Worm (Caenorhabditis elegans) whole organism, L2 larva: ENCODE results near the gene acer-1.

ENCODE experiments used
- F13H6.1 ChIP-seq: sonication (generic microtip); optimal IDR thresholded peaks from 2 replicates; lab custom pipeline; 2016; ENCODE audit warnings: missing genetic modification characterization, missing compliant biosample characterization
- aly-2 ChIP-seq: fragments of 150-350 bp; optimal IDR thresholded peaks from 2 replicates; lab custom pipeline; 2014; ENCODE audit warnings: missing biosample characterization, missing genetic modification characterization
- ama-1 ChIP-seq: fragments of 150-350 bp; optimal IDR thresholded peaks from 2 replicates; lab custom pipeline; 2018; ENCODE audit warnings: inconsistent platforms
- ceh-16 ChIP-seq: fragments of 150-350 bp; optimal IDR thresholded peaks from 2 replicates; lab custom pipeline; 2014; ENCODE audit warnings: missing biosample characterization, missing genetic modification characterization
- dmd-4 ChIP-seq: sonication (generic microtip); optimal IDR thresholded peaks from 2 replicates; lab custom pipeline; 2017; ENCODE audit warnings: missing biosample characterization, missing genetic modification characterization
- egl-27 ChIP-seq: sonication (generic microtip); optimal IDR thresholded peaks from 3 replicates; lab custom pipeline; 2017; ENCODE audit warnings: missing biosample characterization, missing genetic modification reagents, missing genetic modification characterization
- elt-3 ChIP-seq: sonication (generic microtip); optimal IDR thresholded peaks from 2 replicates; lab custom pipeline; 2017; ENCODE audit warnings: missing biosample characterization, missing genetic modification characterization
- lin-39 ChIP-seq: fragments of 150-350 bp; optimal IDR thresholded peaks from 2 replicates; lab custom pipeline; 2014; ENCODE audit warnings: missing biosample characterization, missing genetic modification reagents, missing genetic modification characterization
- mab-5 ChIP-seq: fragments of 150-350 bp; optimal IDR thresholded peaks from 2 replicates; lab custom pipeline; 2014; ENCODE audit warnings: missing biosample characterization, missing genetic modification characterization
- mdl-1 ChIP-seq, 2 experiments: fragments of 150-350 bp in 1 of 2; sonication (generic microtip) in 1 of 2; optimal IDR thresholded peaks; 2 replicates each; lab custom pipeline; 2017; ENCODE audit warnings: missing biosample characterization in 2 of 2, missing genetic modification characterization in 2 of 2
- snpc-4 ChIP-seq: fragments of 150-350 bp; optimal IDR thresholded peaks from 2 replicates; lab custom pipeline; 2014; ENCODE audit warnings: missing biosample characterization, missing genetic modification characterization
- unc-62 ChIP-seq: fragments of 150-350 bp; optimal IDR thresholded peaks from 2 replicates; lab custom pipeline; 2014; ENCODE audit warnings: missing biosample characterization, missing genetic modification reagents, missing genetic modification characterization
- ztf-11 ChIP-seq: sonication (generic microtip); optimal IDR thresholded peaks from 2 replicates; lab custom pipeline; 2017; ENCODE audit warnings: missing biosample characterization, missing genetic modification characterization
- ztf-4 ChIP-seq: fragments of 150-350 bp; optimal IDR thresholded peaks from 2 replicates; lab custom pipeline; 2014; ENCODE audit warnings: missing biosample characterization, missing genetic modification characterization

- TF ChIP-seq ztf-11 (tag; lab: Kevin White, UChicago) (no peak), egl-27 (peak; percentile 74), ama-1 (lab: Kevin White, UChicago) (no peak), aly-2 (tag; lab: Kevin White, UChicago) (no peak), lin-39 (tag; lab: Kevin White, UChicago) (no peak), unc-62 (GFP tag; lab: Kevin White, UChicago) (no peak), F13H6.1 (tag; lab: Kevin White, UChicago) (no peak), elt-3 (tag; lab: Kevin White, UChicago) (no peak), mdl-1 (tag; optimal IDR thresholded peaks at IDR 0.05; lab: Kevin White, UChicago) (no peak), dmd-4 (tag; lab: Kevin White, UChicago) (no peak), ceh-16 (no peak), mab-5 (tag; lab: Kevin White, UChicago) (no peak), snpc-4 (tag; lab: Kevin White, UChicago) (no peak), ztf-4 (tag; lab: Kevin White, UChicago) (no peak)
Observed at ce11 chrII:6845006-6845459, 45.2 kb downstream of the acer-1 start.
